Fruit fly (Drosophila melanogaster) whole organism, embryonic: Measurements from ENCODE around the gene dlg1.

Experiments
- Antp ChIP-seq: fragments of 200-800 bp; sonication (Bioruptor generic); optimal IDR thresholded peaks from 3 replicates; lab custom pipeline; 2016; ENCODE audit warnings: missing biosample characterization, missing genetic modification characterization
- Atf3 ChIP-seq: fragments of 200-800 bp; sonication (Bioruptor generic); optimal IDR thresholded peaks from 3 replicates; lab custom pipeline; 2016; ENCODE audit warnings: missing biosample characterization, missing genetic modification characterization
- C15 ChIP-seq: fragments of 200-800 bp; sonication (Bioruptor generic); IDR thresholded peaks from 3 replicates; pipeline ENCODE4 v1.3.6; 2022; ENCODE audit warnings: missing biosample characterization, missing genetic modification characterization
- CG10565 ChIP-seq: fragments of 200-800 bp; sonication (Bioruptor generic); optimal IDR thresholded peaks from 3 replicates; lab custom pipeline; 2016; ENCODE audit warnings: missing biosample characterization, mild to moderate bottlenecking, missing genetic modification characterization
- CG11456 ChIP-seq: fragments of 200-800 bp; sonication (Bioruptor generic); IDR thresholded peaks from 3 replicates; pipeline ENCODE4 v1.3.6; 2022; ENCODE audit warnings: missing biosample characterization, missing genetic modification characterization
- CG11695 ChIP-seq: fragments of 200-800 bp; sonication (Bioruptor generic); IDR thresholded peaks from 3 replicates; pipeline ENCODE4 v1.3.6; 2022; ENCODE audit warnings: missing biosample characterization, missing genetic modification characterization
- CG12071 ChIP-seq: fragments of 200-800 bp; sonication (Bioruptor generic); optimal IDR thresholded peaks from 3 replicates; lab custom pipeline; 2018; ENCODE audit warnings: missing biosample characterization, mild to moderate bottlenecking, missing genetic modification characterization
- CG12299 ChIP-seq: fragments of 200-800 bp; sonication (Bioruptor generic); optimal IDR thresholded peaks from 2 replicates; lab custom pipeline; 2018; ENCODE audit warnings: missing biosample characterization, mild to moderate bottlenecking, missing genetic modification characterization
- CG1233 ChIP-seq: fragments of 200-800 bp; sonication (Bioruptor generic); optimal IDR thresholded peaks from 4 replicates; lab custom pipeline; 2018; ENCODE audit warnings: missing biosample characterization, mild to moderate bottlenecking, missing genetic modification characterization
- CG13624 ChIP-seq: fragments of 200-800 bp; sonication (Bioruptor generic); optimal IDR thresholded peaks from 2 replicates; lab custom pipeline; 2016; ENCODE audit warnings: missing biosample characterization, missing genetic modification characterization
- CG16863 ChIP-seq: fragments of 200-800 bp; sonication (Bioruptor generic); optimal IDR thresholded peaks from 3 replicates; lab custom pipeline; 2016; ENCODE audit warnings: missing biosample characterization, missing genetic modification characterization
- CG17829 ChIP-seq: fragments of 200-800 bp; optimal IDR thresholded peaks from 2 replicates; lab custom pipeline; 2019; ENCODE audit warnings: missing biosample characterization, mild to moderate bottlenecking, missing genetic modification characterization, moderate library complexity
- CG18764 ChIP-seq: fragments of 200-800 bp; sonication (Bioruptor generic); optimal IDR thresholded peaks from 3 replicates; lab custom pipeline; 2016; ENCODE audit warnings: missing biosample characterization, missing genetic modification characterization
- CG2116 ChIP-seq: fragments of 200-800 bp; sonication (Bioruptor generic); optimal IDR thresholded peaks from 3 replicates; lab custom pipeline; 2018; ENCODE audit warnings: missing biosample characterization, mild to moderate bottlenecking, missing genetic modification characterization
- CG33557 ChIP-seq: fragments of 200-800 bp; sonication (Bioruptor generic); optimal IDR thresholded peaks from 2 replicates; lab custom pipeline; 2019; ENCODE audit warnings: missing biosample characterization, mild to moderate bottlenecking, missing genetic modification characterization, moderate library complexity
- CG3838 ChIP-seq: fragments of 200-800 bp; sonication (Bioruptor generic); optimal IDR thresholded peaks from 3 replicates; lab custom pipeline; 2016; ENCODE audit warnings: missing biosample characterization, missing genetic modification characterization
- CG4282 ChIP-seq: fragments of 200-800 bp; sonication (Bioruptor generic); optimal IDR thresholded peaks from 2 replicates; lab custom pipeline; 2016; ENCODE audit warnings: missing biosample characterization, missing genetic modification characterization
- CG4360 ChIP-seq: fragments of 200-800 bp; sonication (Bioruptor generic); IDR thresholded peaks from 2 replicates; pipeline ENCODE4 v1.3.6; 2022; ENCODE audit warnings: missing biosample characterization, missing genetic modification characterization
- CG4404 ChIP-seq: fragments of 200-800 bp; sonication (Bioruptor generic); IDR thresholded peaks from 2 replicates; pipeline ENCODE4 v1.3.6; 2022; ENCODE audit warnings: missing biosample characterization, missing genetic modification characterization
- CG4707 ChIP-seq: fragments of 200-800 bp; sonication (Bioruptor generic); optimal IDR thresholded peaks from 2 replicates; lab custom pipeline; 2018; ENCODE audit warnings: missing biosample characterization, mild to moderate bottlenecking, missing genetic modification characterization, moderate library complexity
- CG7839 ChIP-seq: fragments of 200-800 bp; sonication (Bioruptor generic); optimal IDR thresholded peaks from 3 replicates; lab custom pipeline; 2018; ENCODE audit warnings: missing biosample characterization, mild to moderate bottlenecking, missing genetic modification characterization, moderate library complexity
- CG8089 ChIP-seq: fragments of 200-800 bp; sonication (Bioruptor generic); optimal IDR thresholded peaks from 3 replicates; lab custom pipeline; 2016; ENCODE audit warnings: missing biosample characterization, missing genetic modification characterization
- CG9215 ChIP-seq: fragments of 200-800 bp; sonication (Bioruptor generic); IDR thresholded peaks from 2 replicates; pipeline ENCODE4 v1.3.6; 2022; ENCODE audit warnings: missing biosample characterization, missing genetic modification characterization
- CG9797 ChIP-seq: fragments of 200-800 bp; sonication (Bioruptor generic); optimal IDR thresholded peaks from 3 replicates; lab custom pipeline; 2018; ENCODE audit warnings: missing biosample characterization, mild to moderate bottlenecking, missing genetic modification characterization
- Doc2 ChIP-seq: fragments of 200-800 bp; sonication (Bioruptor generic); IDR thresholded peaks from 2 replicates; pipeline ENCODE4 v1.3.6; 2022; ENCODE audit warnings: missing biosample characterization, missing genetic modification characterization
- Hmr ChIP-seq: fragments of 200-800 bp; sonication (Bioruptor generic); optimal IDR thresholded peaks from 3 replicates; lab custom pipeline; 2017; ENCODE audit warnings: mild to moderate bottlenecking, missing biosample characterization, missing genetic modification reagents, missing genetic modification characterization
- Max ChIP-seq: fragments of 200-800 bp; sonication (Bioruptor generic); optimal IDR thresholded peaks from 2 replicates; lab custom pipeline; 2016; ENCODE audit warnings: missing biosample characterization, mild to moderate bottlenecking, missing genetic modification characterization
- Mrtf ChIP-seq: fragments of 200-800 bp; sonication (Bioruptor generic); IDR thresholded peaks from 3 replicates; pipeline ENCODE4 v1.3.6; 2022; ENCODE audit warnings: missing biosample characterization, missing genetic modification characterization
- NC2β ChIP-seq: fragments of 200-800 bp; sonication (Bioruptor generic); optimal IDR thresholded peaks from 2 replicates; lab custom pipeline; 2016; ENCODE audit warnings: missing biosample characterization, missing genetic modification characterization
- Ptx1 ChIP-seq: fragments of 200-800 bp; sonication (Bioruptor generic); IDR thresholded peaks from 2 replicates; pipeline ENCODE4 v1.3.6; 2022; ENCODE audit warnings: missing biosample characterization, missing genetic modification characterization
- Rfx ChIP-seq: fragments of 200-800 bp; sonication (Bioruptor generic); IDR thresholded peaks from 2 replicates; pipeline ENCODE4 v1.3.6; 2022; ENCODE audit warnings: missing biosample characterization, missing genetic modification characterization
- Scr ChIP-seq: fragments of 200-800 bp; sonication (Bioruptor generic); IDR thresholded peaks from 2 replicates; pipeline ENCODE4 v1.3.6; 2022; ENCODE audit warnings: missing biosample characterization, missing genetic modification characterization; ENCODE audit not compliant: partially characterized antibody
- cato ChIP-seq: fragments of 200-800 bp; sonication (Bioruptor generic); optimal IDR thresholded peaks from 2 replicates; lab custom pipeline; 2016; ENCODE audit warnings: missing biosample characterization, missing genetic modification characterization, borderline replicate concordance
- ci ChIP-seq: fragments of 200-800 bp; sonication (Bioruptor generic); IDR thresholded peaks from 3 replicates; pipeline ENCODE4 v1.3.6; 2022; ENCODE audit warnings: missing biosample characterization, missing genetic modification characterization
- cwo ChIP-seq: fragments of 200-800 bp; sonication (Bioruptor generic); optimal IDR thresholded peaks from 3 replicates; lab custom pipeline; 2017; ENCODE audit warnings: missing biosample characterization, missing genetic modification characterization, mild to moderate bottlenecking, moderate library complexity, missing genetic modification reagents
- fd96Cb ChIP-seq: fragments of 200-800 bp; sonication (Bioruptor generic); optimal IDR thresholded peaks from 2 replicates; lab custom pipeline; 2018; ENCODE audit warnings: missing biosample characterization, mild to moderate bottlenecking, missing genetic modification characterization, moderate library complexity
- gro ChIP-seq: fragments of 200-800 bp; sonication (Bioruptor generic); optimal IDR thresholded peaks from 2 replicates; lab custom pipeline; 2016; ENCODE audit warnings: missing biosample characterization, missing genetic modification characterization
- h ChIP-seq: fragments of >200 bp; optimal IDR thresholded peaks from 2 replicates; lab custom pipeline; 2017
- insv ChIP-seq, 2 experiments: fragments of 200-800 bp; sonication (Bioruptor generic); optimal IDR thresholded peaks; 3 replicates each; lab custom pipeline; 2016 to 2018; ENCODE audit warnings: missing biosample characterization in 2 of 2, missing genetic modification characterization in 2 of 2
- knrl ChIP-seq: fragments of 200-800 bp; sonication (Bioruptor generic); IDR thresholded peaks from 3 replicates; pipeline ENCODE4 v1.3.6; 2022; ENCODE audit warnings: missing biosample characterization, missing genetic modification characterization; ENCODE audit not compliant: partially characterized antibody
- mld ChIP-seq: fragments of 200-800 bp; sonication (Bioruptor generic); IDR thresholded peaks from 3 replicates; pipeline ENCODE4 v1.3.6; 2022; ENCODE audit warnings: missing biosample characterization, missing genetic modification characterization; ENCODE audit not compliant: partially characterized antibody
- nmo ChIP-seq: fragments of 200-800 bp; sonication (Bioruptor generic); optimal IDR thresholded peaks from 2 replicates; lab custom pipeline; 2018; ENCODE audit warnings: missing biosample characterization, mild to moderate bottlenecking, missing genetic modification characterization, moderate library complexity
- rib ChIP-seq: fragments of 200-800 bp; sonication (Bioruptor generic); IDR thresholded peaks from 2 replicates; pipeline ENCODE4 v1.3.6; 2022; ENCODE audit warnings: missing biosample characterization, missing genetic modification characterization
- ro ChIP-seq: fragments of 200-800 bp; sonication (Bioruptor generic); IDR thresholded peaks from 2 replicates; pipeline ENCODE4 v1.3.6; 2022; ENCODE audit warnings: missing biosample characterization, missing genetic modification characterization
- row ChIP-seq: fragments of 200-800 bp; sonication (Bioruptor generic); IDR thresholded peaks from 3 replicates; pipeline ENCODE4 v1.3.6; 2022; ENCODE audit warnings: missing biosample characterization, missing genetic modification characterization
- so ChIP-seq: fragments of 200-800 bp; sonication (Bioruptor generic); IDR thresholded peaks from 3 replicates; pipeline ENCODE4 v1.3.6; 2022; ENCODE audit warnings: missing biosample characterization, missing genetic modification characterization
- tap ChIP-seq: fragments of 200-800 bp; optimal IDR thresholded peaks from 3 replicates; lab custom pipeline; 2019; ENCODE audit warnings: missing biosample characterization, mild to moderate bottlenecking, missing genetic modification characterization, moderate library complexity
- vvl ChIP-seq: fragments of 200-800 bp; sonication (Bioruptor generic); IDR thresholded peaks from 2 replicates; pipeline ENCODE4 v1.3.6; 2022; ENCODE audit warnings: missing biosample characterization, missing genetic modification characterization
- zfh2 ChIP-seq: fragments of 200-800 bp; sonication (Bioruptor generic); optimal IDR thresholded peaks from 2 replicates; lab custom pipeline; 2016; ENCODE audit warnings: missing biosample characterization, missing genetic modification characterization

The dlg1 gene

dm6 chrX:11338973-11339867, 30.2 kb upstream of the dlg1 start (continued):
- TF ChIP-seq so (GFP tag; lab: Robert Waterston, UW) (no peak), Hmr (peak; percentile 55), CG11695 (GFP tag; lab: Robert Waterston, UW) (no peak), CG4360 (peak; percentile 52; the same call in 1 of the 2 replicates), Scr (GFP tag; lab: Robert Waterston, UW) (peak; percentile 91), CG7839 (tag; lab: Kevin White, UChicago) (peak; percentile 23), Antp (GFP tag; lab: Kevin White, UChicago) (peak; percentile 76), tap (tag; lab: Kevin White, UChicago) (no peak), knrl (peak; percentile 93), CG3838 (GFP tag; lab: Kevin White, UChicago) (peak; percentile 1), cwo (GFP tag; lab: Kevin White, UChicago) (no peak), zfh2 (GFP tag; lab: Kevin White, UChicago) (peak; percentile 77), CG16863 (GFP tag; lab: Kevin White, UChicago) (no peak), Doc2 (no peak), Mrtf (no peak), CG10565 (GFP tag; lab: Kevin White, UChicago) (no peak), CG12299 (tag; lab: Kevin White, UChicago) (no peak), CG33557 (GFP tag; lab: Kevin White, UChicago) (no peak), CG13624 (peak; percentile 58), CG4282 (GFP tag; lab: Kevin White, UChicago) (peak; percentile 57), ci (GFP tag; lab: Robert Waterston, UW) (0 out of 3 replicates have a peak, but pooled peaks have one; percentile 39), ro (GFP tag; lab: Robert Waterston, UW) (no peak), mld (GFP tag; lab: Robert Waterston, UW) (peak; percentile 70; the same call in 1 of the 3 replicates), h (no peak), cato (peak; percentile 6), CG2116 (GFP tag; lab: Kevin White, UChicago) (peak; percentile 77), row (GFP tag; lab: Robert Waterston, UW) (peak; percentile 82), CG4707 (GFP tag; lab: Kevin White, UChicago) (no peak), rib (GFP tag; lab: Robert Waterston, UW) (no peak), CG9797 (GFP tag; lab: Kevin White, UChicago) (peak; percentile 56), CG1233 (GFP tag; lab: Kevin White, UChicago) (no peak), insv (GFP tag; optimal IDR thresholded peaks at IDR 0.05; lab: Kevin White, UChicago) (peak; percentile 84 to 98), CG17829 (peak; percentile 50), Atf3 (GFP tag; lab: Kevin White, UChicago) (peak; percentile 52), gro (GFP tag; lab: Kevin White, UChicago) (peak; percentile 23), C15 (GFP tag; lab: Robert Waterston, UW) (no peak), CG11456 (0 out of 3 replicates have a peak, but pooled peaks have one; percentile 54), Ptx1 (GFP tag; lab: Robert Waterston, UW) (peak; percentile 46; the same call in 1 of the 2 replicates), Rfx (peak; percentile 68), CG18764 (GFP tag; lab: Kevin White, UChicago) (no peak), nmo (GFP tag; lab: Kevin White, UChicago) (peak; percentile 45), CG12071 (GFP tag; lab: Kevin White, UChicago) (no peak), Max (GFP tag; lab: Kevin White, UChicago) (peak; percentile 27), NC2β (GFP tag; lab: Kevin White, UChicago) (peak; percentile 9), fd96Cb (no peak), CG9215 (GFP tag; lab: Robert Waterston, UW) (peak; percentile 85), CG8089 (peak; percentile 19), vvl (peak; percentile 29; the same call in 1 of the 2 replicates), CG4404 (peak; percentile 31; the same call in 1 of the 2 replicates)
